Fruit fly (Drosophila melanogaster) whole organism, embryonic: ENCODE data around the gene uif.

Experiments used
- Atf-2 ChIP-seq: fragments of 200-800 bp; sonication (Bioruptor generic); optimal IDR thresholded peaks from 2 replicates; lab custom pipeline; 2016; ENCODE audit warnings: missing biosample characterization, missing genetic modification characterization
- BtbVII ChIP-seq: fragments of 200-800 bp; sonication (Bioruptor generic); optimal IDR thresholded peaks from 3 replicates; lab custom pipeline; 2017; ENCODE audit warnings: missing biosample characterization, mild to moderate bottlenecking, missing genetic modification characterization
- CG1024 ChIP-seq: fragments of 200-800 bp; sonication (Bioruptor generic); IDR thresholded peaks from 2 replicates; pipeline ENCODE4 v1.3.6; 2022; ENCODE audit warnings: missing biosample characterization, missing genetic modification characterization
- CG10274 ChIP-seq: fragments of 200-800 bp; sonication (Bioruptor generic); optimal IDR thresholded peaks from 3 replicates; lab custom pipeline; 2017; ENCODE audit warnings: missing biosample characterization, mild to moderate bottlenecking, missing genetic modification characterization
- CG11093 ChIP-seq: fragments of 200-800 bp; sonication (Bioruptor generic); IDR thresholded peaks from 3 replicates; pipeline ENCODE4 v1.3.6; 2022; ENCODE audit warnings: missing biosample characterization, missing genetic modification characterization
- CG13123 ChIP-seq: fragments of 200-800 bp; sonication (Bioruptor generic); optimal IDR thresholded peaks from 2 replicates; lab custom pipeline; 2016; ENCODE audit warnings: missing biosample characterization, missing genetic modification characterization
- CG14014 ChIP-seq: fragments of 200-800 bp; sonication (Bioruptor generic); IDR thresholded peaks from 2 replicates; pipeline ENCODE4 v1.3.6; 2022; ENCODE audit warnings: missing biosample characterization, missing genetic modification characterization
- CG14667 ChIP-seq: fragments of 200-800 bp; sonication (Bioruptor generic); IDR thresholded peaks from 2 replicates; pipeline ENCODE4 v1.3.6; 2022; ENCODE audit warnings: missing biosample characterization, missing genetic modification characterization
- CG1603 ChIP-seq: fragments of 200-800 bp; sonication (Bioruptor generic); optimal IDR thresholded peaks from 2 replicates; lab custom pipeline; 2019; ENCODE audit warnings: missing biosample characterization, mild to moderate bottlenecking, missing genetic modification characterization, moderate library complexity
- CG16863 ChIP-seq: fragments of 200-800 bp; sonication (Bioruptor generic); optimal IDR thresholded peaks from 3 replicates; lab custom pipeline; 2016; ENCODE audit warnings: missing biosample characterization, missing genetic modification characterization
- CG18476 ChIP-seq: fragments of 200-800 bp; sonication (Bioruptor generic); optimal IDR thresholded peaks from 2 replicates; lab custom pipeline; 2016; ENCODE audit warnings: missing biosample characterization, mild to moderate bottlenecking, missing genetic modification characterization
- CG2120 ChIP-seq: fragments of 200-800 bp; sonication (Bioruptor generic); optimal IDR thresholded peaks from 3 replicates; lab custom pipeline; 2016; ENCODE audit warnings: missing biosample characterization, missing genetic modification characterization
- CG31365 ChIP-seq: fragments of 200-800 bp; sonication (Bioruptor generic); optimal IDR thresholded peaks from 2 replicates; lab custom pipeline; 2018; ENCODE audit warnings: missing biosample characterization, mild to moderate bottlenecking, missing genetic modification characterization
- CG34224 ChIP-seq: fragments of 200-800 bp; sonication (Bioruptor generic); IDR thresholded peaks from 3 replicates; pipeline ENCODE4 v1.3.6; 2022; ENCODE audit warnings: missing biosample characterization, missing genetic modification characterization; ENCODE audit not compliant: partially characterized antibody
- CG34376 ChIP-seq: fragments of 200-800 bp; sonication (Bioruptor generic); optimal IDR thresholded peaks from 2 replicates; lab custom pipeline; 2018; ENCODE audit warnings: missing biosample characterization, mild to moderate bottlenecking, missing genetic modification characterization
- CG3995 ChIP-seq: fragments of 200-800 bp; sonication (Bioruptor generic); optimal IDR thresholded peaks from 3 replicates; lab custom pipeline; 2016; ENCODE audit warnings: missing biosample characterization, missing genetic modification characterization
- CG4328 ChIP-seq: fragments of 200-800 bp; sonication (Bioruptor generic); optimal IDR thresholded peaks from 3 replicates; lab custom pipeline; 2017; ENCODE audit warnings: missing biosample characterization, missing genetic modification reagents, missing genetic modification characterization
- CG5180 ChIP-seq: fragments of 200-800 bp; sonication (Bioruptor generic); optimal IDR thresholded peaks from 3 replicates; lab custom pipeline; 2017; ENCODE audit warnings: missing biosample characterization, missing genetic modification characterization, mild to moderate bottlenecking, moderate library complexity, missing genetic modification reagents
- CG6654 ChIP-seq: fragments of 200-800 bp; sonication (Bioruptor generic); optimal IDR thresholded peaks from 2 replicates; lab custom pipeline; 2017; ENCODE audit warnings: missing biosample characterization, mild to moderate bottlenecking, missing genetic modification characterization
- CG7271 ChIP-seq: fragments of 200-800 bp; sonication (Bioruptor generic); optimal IDR thresholded peaks from 2 replicates; lab custom pipeline; 2018; ENCODE audit warnings: missing biosample characterization, mild to moderate bottlenecking, missing genetic modification characterization, moderate library complexity
- CG7357 ChIP-seq: fragments of 200-800 bp; sonication (Bioruptor generic); IDR thresholded peaks from 3 replicates; pipeline ENCODE4 v1.3.6; 2022; ENCODE audit warnings: missing biosample characterization, missing genetic modification characterization
- CG8089 ChIP-seq: fragments of 200-800 bp; sonication (Bioruptor generic); optimal IDR thresholded peaks from 3 replicates; lab custom pipeline; 2016; ENCODE audit warnings: missing biosample characterization, missing genetic modification characterization
- CG8290 ChIP-seq, 3 experiments: fragments of 200-800 bp; sonication (Bioruptor generic); optimal IDR thresholded peaks; 2 replicates each; lab custom pipeline; 2016 to 2019; ENCODE audit warnings: missing biosample characterization in 3 of 3, missing genetic modification characterization in 3 of 3, mild to moderate bottlenecking in 2 of 3, moderate library complexity in 1 of 3
- CG8388 ChIP-seq: fragments of 200-800 bp; sonication (Bioruptor generic); optimal IDR thresholded peaks from 2 replicates; lab custom pipeline; 2019; ENCODE audit warnings: missing biosample characterization, mild to moderate bottlenecking, missing genetic modification characterization, moderate library complexity
- CG9437 ChIP-seq: fragments of 200-800 bp; sonication (Bioruptor generic); optimal IDR thresholded peaks from 2 replicates; lab custom pipeline; 2018; ENCODE audit warnings: missing biosample characterization, mild to moderate bottlenecking, missing genetic modification characterization
- CHES-1-like ChIP-seq: fragments of 200-800 bp; sonication (Bioruptor generic); optimal IDR thresholded peaks from 2 replicates; lab custom pipeline; 2016; ENCODE audit warnings: missing biosample characterization, missing genetic modification characterization
- Dip3 ChIP-seq: fragments of 200-800 bp; sonication (Bioruptor generic); optimal IDR thresholded peaks from 3 replicates; lab custom pipeline; 2016; ENCODE audit warnings: missing biosample characterization, missing genetic modification characterization
- Doc2 ChIP-seq: fragments of 200-800 bp; sonication (Bioruptor generic); IDR thresholded peaks from 2 replicates; pipeline ENCODE4 v1.3.6; 2022; ENCODE audit warnings: missing biosample characterization, missing genetic modification characterization
- Eip74EF ChIP-seq, 2 experiments: fragments of 200-800 bp in 1 of 2; fragments of >200 bp in 1 of 2; sonication (Bioruptor generic) in 1 of 2; optimal IDR thresholded peaks; 2 replicates each; lab custom pipeline; 2017 to 2019; ENCODE audit warnings: missing biosample characterization in 2 of 2, missing genetic modification characterization in 2 of 2, mild to moderate bottlenecking in 1 of 2, moderate library complexity in 1 of 2
- Fer2 ChIP-seq: fragments of 200-800 bp; sonication (Bioruptor generic); optimal IDR thresholded peaks from 2 replicates; lab custom pipeline; 2018; ENCODE audit warnings: missing biosample characterization, mild to moderate bottlenecking, missing genetic modification characterization, moderate library complexity
- Hmr ChIP-seq: fragments of 200-800 bp; sonication (Bioruptor generic); optimal IDR thresholded peaks from 3 replicates; lab custom pipeline; 2017; ENCODE audit warnings: mild to moderate bottlenecking, missing biosample characterization, missing genetic modification reagents, missing genetic modification characterization
- Hmx ChIP-seq: fragments of 200-800 bp; sonication (Bioruptor generic); optimal IDR thresholded peaks from 2 replicates; lab custom pipeline; 2016; ENCODE audit warnings: missing biosample characterization, missing genetic modification characterization
- Hr51 ChIP-seq, 2 experiments: fragments of 200-800 bp; sonication (Bioruptor generic); optimal IDR thresholded peaks; 2 replicates in 1 of 2; 3 replicates in 1 of 2; lab custom pipeline; 2016 to 2018; ENCODE audit warnings: missing biosample characterization in 2 of 2, missing genetic modification characterization in 2 of 2, mild to moderate bottlenecking in 1 of 2, moderate library complexity in 1 of 2
- MESR4 ChIP-seq: fragments of 200-800 bp; sonication (Bioruptor generic); optimal IDR thresholded peaks from 2 replicates; lab custom pipeline; 2018; ENCODE audit warnings: missing biosample characterization, mild to moderate bottlenecking, missing genetic modification characterization, moderate library complexity
- NC2β ChIP-seq: fragments of 200-800 bp; sonication (Bioruptor generic); optimal IDR thresholded peaks from 2 replicates; lab custom pipeline; 2016; ENCODE audit warnings: missing biosample characterization, missing genetic modification characterization
- Oaz ChIP-seq: fragments of 200-800 bp; sonication (Bioruptor generic); IDR thresholded peaks from 2 replicates; pipeline ENCODE4 v1.3.6; 2022; ENCODE audit warnings: missing biosample characterization, missing genetic modification characterization
- Trl ChIP-seq, 3 experiments: fragments of >200 bp in 2 of 3; fragments of 200-800 bp in 1 of 3; sonication (Bioruptor generic) in 1 of 3; optimal IDR thresholded peaks; 2 replicates in 1 of 3; 3 replicates in 2 of 3; lab custom pipeline; 2016 to 2017; ENCODE audit warnings: missing biosample characterization in 1 of 3, missing genetic modification characterization in 1 of 3
- ase ChIP-seq: fragments of 200-800 bp; sonication (Bioruptor generic); IDR thresholded peaks from 3 replicates; pipeline ENCODE4 v1.3.6; 2022; ENCODE audit warnings: missing biosample characterization, missing genetic modification characterization
- ash1 ChIP-seq: fragments of 200-800 bp; sonication (Bioruptor generic); optimal IDR thresholded peaks from 2 replicates; lab custom pipeline; 2018; ENCODE audit warnings: missing biosample characterization, mild to moderate bottlenecking, missing genetic modification characterization
- ci ChIP-seq: fragments of 200-800 bp; sonication (Bioruptor generic); IDR thresholded peaks from 3 replicates; pipeline ENCODE4 v1.3.6; 2022; ENCODE audit warnings: missing biosample characterization, missing genetic modification characterization
- disco-r ChIP-seq: fragments of 200-800 bp; sonication (Bioruptor generic); optimal IDR thresholded peaks from 2 replicates; lab custom pipeline; 2016; ENCODE audit warnings: missing biosample characterization, missing genetic modification characterization
- lbe ChIP-seq: fragments of 200-800 bp; sonication (Bioruptor generic); optimal IDR thresholded peaks from 2 replicates; lab custom pipeline; 2016; ENCODE audit warnings: missing biosample characterization, mild to moderate bottlenecking, missing genetic modification characterization
- pb ChIP-seq: fragments of 200-800 bp; sonication (Bioruptor generic); optimal IDR thresholded peaks from 3 replicates; lab custom pipeline; 2016; ENCODE audit warnings: missing biosample characterization, missing genetic modification characterization
- peb ChIP-seq: fragments of 200-800 bp; sonication (Bioruptor generic); IDR thresholded peaks from 2 replicates; pipeline ENCODE4 v1.3.6; 2022; ENCODE audit warnings: missing biosample characterization, missing genetic modification characterization
- schlank ChIP-seq: fragments of 200-800 bp; sonication (Bioruptor generic); optimal IDR thresholded peaks from 2 replicates; lab custom pipeline; 2018; ENCODE audit warnings: missing biosample characterization, mild to moderate bottlenecking, missing genetic modification characterization
- sna ChIP-seq: fragments of 200-800 bp; sonication (Bioruptor generic); IDR thresholded peaks from 2 replicates; pipeline ENCODE4 v1.3.6; 2022; ENCODE audit warnings: missing biosample characterization, missing genetic modification characterization; ENCODE audit not compliant: partially characterized antibody
- ttk ChIP-seq: fragments of 200-800 bp; sonication (Bioruptor generic); IDR thresholded peaks from 2 replicates; pipeline ENCODE4 v2.1.2; 2022; ENCODE audit warnings: missing biosample characterization, missing genetic modification characterization
- unpg ChIP-seq: fragments of 200-800 bp; sonication (Bioruptor generic); optimal IDR thresholded peaks from 3 replicates; lab custom pipeline; 2018; ENCODE audit warnings: missing biosample characterization, mild to moderate bottlenecking, missing genetic modification characterization, moderate library complexity
- zen ChIP-seq: fragments of 200-800 bp; sonication (Bioruptor generic); optimal IDR thresholded peaks from 3 replicates; lab custom pipeline; 2018; ENCODE audit warnings: missing biosample characterization, mild to moderate bottlenecking, missing genetic modification characterization, moderate library complexity

The uif gene

DNA sequence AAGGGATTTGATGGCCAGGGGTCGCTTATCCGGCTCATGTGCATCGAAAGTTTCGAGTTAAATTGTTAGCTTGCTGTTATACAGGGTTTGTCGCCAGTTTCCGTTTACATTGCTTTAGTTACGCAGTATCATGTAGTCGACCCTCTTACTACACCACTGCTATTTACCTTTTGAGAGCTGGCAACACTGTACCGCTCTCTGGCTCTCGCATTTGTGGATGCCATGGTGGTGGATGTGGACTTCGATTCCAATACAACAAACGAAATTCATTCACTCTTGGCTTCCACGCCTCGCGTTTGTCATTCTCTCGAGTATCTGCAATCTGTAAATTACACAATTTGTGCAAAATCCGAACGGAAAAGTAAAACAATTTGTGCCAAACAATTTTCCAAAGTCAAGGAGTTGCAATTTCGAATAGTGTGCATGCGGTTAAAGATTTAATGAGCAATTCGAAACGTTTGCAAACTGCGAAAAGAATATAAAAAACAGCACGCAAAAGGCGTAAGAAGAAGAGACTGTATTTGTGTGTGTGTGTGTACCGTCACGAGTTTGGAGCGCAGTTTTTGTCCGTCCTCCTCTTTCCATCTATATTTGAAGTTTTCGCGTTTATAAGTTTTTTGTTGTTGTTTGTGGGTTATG is 39.0 kb upstream of the uif start (continued):
- TF ChIP-seq ase (GFP tag; lab: Robert Waterston, UW): no peak
- TF ChIP-seq CHES-1-like (GFP tag; lab: Kevin White, UChicago): no peak
- TF ChIP-seq Hr51 (GFP tag; optimal IDR thresholded peaks at IDR 0.05; lab: Kevin White, UChicago): peak; percentile 9 to 14
- TF ChIP-seq CG8089 (GFP tag; lab: Kevin White, UChicago): no peak
- TF ChIP-seq MESR4 (GFP tag; lab: Kevin White, UChicago): peak; percentile 51
- TF ChIP-seq Hmx (GFP tag; lab: Kevin White, UChicago): no peak
- no peak for TF ChIP-seq CG16863 (GFP tag; lab: Kevin White, UChicago)
- TF ChIP-seq Dip3 (GFP tag; lab: Kevin White, UChicago): no peak
- no peak for TF ChIP-seq schlank
- peak; percentile 50 for TF ChIP-seq CG14014 (GFP tag; lab: Robert Waterston, UW)
- TF ChIP-seq sna: peak; percentile 91
- TF ChIP-seq CG1603 (tag; lab: Kevin White, UChicago): peak; percentile 8
- TF ChIP-seq CG5180 (GFP tag; lab: Kevin White, UChicago): no peak
- TF ChIP-seq Hmr: peak; percentile 39
- peak; percentile 24 for TF ChIP-seq CG8290 (GFP tag; optimal IDR thresholded peaks at IDR 0.05; lab: Kevin White, UChicago)
- TF ChIP-seq CG8290 (tag; optimal IDR thresholded peaks at IDR 0.05; lab: Kevin White, UChicago): peak in 1 of 2 experiments; percentile 86
- no peak for TF ChIP-seq unpg (GFP tag; lab: Kevin White, UChicago)
- TF ChIP-seq CG2120 (GFP tag; lab: Kevin White, UChicago): peak; percentile 35
- TF ChIP-seq CG7357 (GFP tag; lab: Robert Waterston, UW): no peak
- peak; percentile 26; the same call in 1 of the 2 replicates for TF ChIP-seq ttk (GFP tag; lab: Robert Waterston, UW)
- peak; percentile 62; the same call in 2 of the 3 replicates for TF ChIP-seq ci (GFP tag; lab: Robert Waterston, UW)
- peak; percentile 67 for TF ChIP-seq lbe (GFP tag; lab: Kevin White, UChicago)
- TF ChIP-seq pb (GFP tag; lab: Kevin White, UChicago): no peak
- TF ChIP-seq Atf-2 (GFP tag; lab: Kevin White, UChicago): no peak
- TF ChIP-seq zen (tag; lab: Kevin White, UChicago): no peak
- no peak for TF ChIP-seq CG18476 (GFP tag; lab: Kevin White, UChicago)
- TF ChIP-seq CG4328 (GFP tag; lab: Kevin White, UChicago): no peak
- peak; percentile 71 for TF ChIP-seq BtbVII (GFP tag; lab: Kevin White, UChicago)
- TF ChIP-seq NC2β (GFP tag; lab: Kevin White, UChicago): no peak
- peak; percentile 81 to 84 for TF ChIP-seq Trl (optimal IDR thresholded peaks at IDR 0.05; lab: Kevin White, UChicago)
- TF ChIP-seq Trl (GFP tag; optimal IDR thresholded peaks at IDR 0.05; lab: Kevin White, UChicago): peak; percentile 60
- TF ChIP-seq Doc2: no peak
- peak; percentile 95 for TF ChIP-seq CG34224 (GFP tag; lab: Robert Waterston, UW)
- no peak for TF ChIP-seq CG31365 (tag; lab: Kevin White, UChicago)
- peak; percentile 80 for TF ChIP-seq CG34376
- TF ChIP-seq Eip74EF (GFP tag; optimal IDR thresholded peaks at IDR 0.05; lab: Kevin White, UChicago): no peak
- no peak for TF ChIP-seq CG8388 (GFP tag; lab: Kevin White, UChicago)
- no peak for TF ChIP-seq CG1024
- TF ChIP-seq CG6654 (GFP tag; lab: Kevin White, UChicago): no peak
- peak; percentile 7 for TF ChIP-seq CG3995 (GFP tag; lab: Kevin White, UChicago)
- no peak for TF ChIP-seq CG14667 (GFP tag; lab: Robert Waterston, UW)
- no peak for TF ChIP-seq CG11093 (GFP tag; lab: Robert Waterston, UW)
- TF ChIP-seq peb (GFP tag; lab: Robert Waterston, UW): no peak
- TF ChIP-seq CG7271: no peak
- TF ChIP-seq CG9437 (GFP tag; lab: Kevin White, UChicago): no peak
- TF ChIP-seq CG13123 (GFP tag; lab: Kevin White, UChicago): no peak
- no peak for TF ChIP-seq Fer2 (tag; lab: Kevin White, UChicago)
- TF ChIP-seq ash1 (GFP tag; lab: Kevin White, UChicago): peak; percentile 50
- no peak for TF ChIP-seq Oaz (GFP tag; lab: Robert Waterston, UW)
- no peak for TF ChIP-seq CG10274 (GFP tag; lab: Kevin White, UChicago)
- TF ChIP-seq disco-r (GFP tag; lab: Kevin White, UChicago): no peak
